Fruit fly (Drosophila melanogaster): ENCODE measurements around the gene CG15169.

The CG15169 gene

dm6 chr2L:19014032-19014880 is 23.4 kb downstream of the CG15169 start (continued):
- TF ChIP-seq cg (GFP tag; optimal IDR thresholded peaks at IDR 0.05) (no peak), CG11695 (GFP tag; IDR thresholded peaks at IDR 0.05) (peak; percentile 68; the same call in 1 of the 3 replicates), CG17361 (GFP tag; IDR thresholded peaks at IDR 0.05) (peak; percentile 80; the same call in 2 of the 3 replicates), CG4707 (GFP tag; optimal IDR thresholded peaks at IDR 0.05) (no peak), phol (tag; optimal IDR thresholded peaks at IDR 0.05) (peak; percentile 77), Six4 (GFP tag; optimal IDR thresholded peaks at IDR 0.05) (no peak), Hr51 (GFP tag; optimal IDR thresholded peaks at IDR 0.05) (peak in 1 of 2 experiments; percentile 79), NfI (GFP tag; optimal IDR thresholded peaks at IDR 0.05) (peak; percentile 84), cas (GFP tag; IDR thresholded peaks at IDR 0.05) (no peak), CG1792 (GFP tag; optimal IDR thresholded peaks at IDR 0.05) (no peak), sc (optimal IDR thresholded peaks at IDR 0.05) (no peak), sc (GFP tag; optimal IDR thresholded peaks at IDR 0.05) (peak; percentile 49), Fer2 (tag; optimal IDR thresholded peaks at IDR 0.05) (peak; percentile 31), CG10959 (GFP tag; IDR thresholded peaks at IDR 0.05) (no peak), CG7963 (GFP tag; IDR thresholded peaks at IDR 0.05; ENCODE audit: partially characterized antibody) (no peak), dimm (GFP tag; IDR thresholded peaks at IDR 0.05) (no peak), zen2 (GFP tag; IDR thresholded peaks at IDR 0.05; ENCODE audit: partially characterized antibody) (no peak), Dad (GFP tag; optimal IDR thresholded peaks at IDR 0.05) (no peak), YL-1 (GFP tag; optimal IDR thresholded peaks at IDR 0.05) (peak; percentile 6), H15 (GFP tag; IDR thresholded peaks at IDR 0.05) (0 out of 3 replicates have a peak, but pooled peaks have one; percentile 16), MESR4 (GFP tag; optimal IDR thresholded peaks at IDR 0.05) (no peak), Mrtf (GFP tag; IDR thresholded peaks at IDR 0.05) (0 out of 3 replicates have a peak, but pooled peaks have one; percentile 30), shn (GFP tag; optimal IDR thresholded peaks at IDR 0.05) (no peak), ken (GFP tag; IDR thresholded peaks at IDR 0.05) (no peak), CG33557 (GFP tag; optimal IDR thresholded peaks at IDR 0.05) (no peak), CG13123 (GFP tag; optimal IDR thresholded peaks at IDR 0.05) (peak; percentile 30), nau (GFP tag; optimal IDR thresholded peaks at IDR 0.05) (peak; percentile 56), CG2199 (GFP tag; IDR thresholded peaks at IDR 0.05) (no peak), CG17186 (GFP tag; optimal IDR thresholded peaks at IDR 0.05) (no peak), klu (GFP tag; IDR thresholded peaks at IDR 0.05) (no peak), C15 (GFP tag; IDR thresholded peaks at IDR 0.05) (no peak), h (optimal IDR thresholded peaks at IDR 0.05) (no peak), CG6254 (GFP tag; optimal IDR thresholded peaks at IDR 0.05) (peak; percentile 11), CG9215 (GFP tag; IDR thresholded peaks at IDR 0.05) (0 out of 2 replicates have a peak, but pooled peaks have one; percentile 46), tgo (GFP tag; IDR thresholded peaks at IDR 0.05) (peak; percentile 48; the same call in 1 of the 3 replicates), Hey (tag; optimal IDR thresholded peaks at IDR 0.05) (peak; percentile 75), CG4854 (GFP tag; optimal IDR thresholded peaks at IDR 0.05) (no peak), disco-r (GFP tag; optimal IDR thresholded peaks at IDR 0.05) (no peak), peb (GFP tag; IDR thresholded peaks at IDR 0.05) (no peak), CG15514 (GFP tag; optimal IDR thresholded peaks at IDR 0.05) (peak; percentile 64), ac (GFP tag; optimal IDR thresholded peaks at IDR 0.05) (no peak), Vsx1 (GFP tag; optimal IDR thresholded peaks at IDR 0.05) (peak; percentile 50), Dip3 (GFP tag; optimal IDR thresholded peaks at IDR 0.05) (no peak), Sox100B (GFP tag; optimal IDR thresholded peaks at IDR 0.05) (peak; percentile 82), CG12659 (GFP tag; optimal IDR thresholded peaks at IDR 0.05) (peak; percentile 86), Dref (GFP tag; IDR thresholded peaks at IDR 0.05) (no peak), CG1602 (GFP tag; optimal IDR thresholded peaks at IDR 0.05) (peak; percentile 36), CG2202 (tag; optimal IDR thresholded peaks at IDR 0.05) (no peak), nom (GFP tag; optimal IDR thresholded peaks at IDR 0.05) (peak; percentile 18)

All from whole organism, embryonic.